Fruit fly (Drosophila melanogaster) whole organism, pupa: ENCODE results near the gene Osbp.
A peak's percentile ranks its signal among the peaks of the same experiment; 100 is the strongest.

ENCODE experiments used
- CG10348 ChIP-seq: fragments of 200-800 bp; sonication (Bioruptor generic); IDR thresholded peaks from 2 replicates; pipeline ENCODE4 v1.3.6; 2022; ENCODE audit warnings: missing biosample characterization, missing genetic modification characterization
- CG12605 ChIP-seq: fragments of 200-800 bp; sonication (Bioruptor generic); IDR thresholded peaks from 2 replicates; pipeline ENCODE4 v1.3.6; 2022; ENCODE audit warnings: missing biosample characterization, missing genetic modification characterization
- CG13204 ChIP-seq: fragments of 200-800 bp; sonication (Bioruptor generic); optimal IDR thresholded peaks from 2 replicates; lab custom pipeline; 2018; ENCODE audit warnings: missing biosample characterization, mild to moderate bottlenecking, missing genetic modification characterization, moderate library complexity
- CG14655 ChIP-seq: fragments of 200-800 bp; sonication (Bioruptor generic); optimal IDR thresholded peaks from 3 replicates; lab custom pipeline; 2017; ENCODE audit warnings: mild to moderate bottlenecking, missing biosample characterization, missing genetic modification reagents, missing genetic modification characterization
- CG15710 ChIP-seq: fragments of 200-800 bp; sonication (Bioruptor generic); optimal IDR thresholded peaks from 2 replicates; lab custom pipeline; 2018; ENCODE audit warnings: missing biosample characterization, mild to moderate bottlenecking, missing genetic modification characterization, moderate library complexity
- CG17806 ChIP-seq: fragments of 200-800 bp; sonication (Bioruptor generic); optimal IDR thresholded peaks from 2 replicates; lab custom pipeline; 2018; ENCODE audit warnings: missing biosample characterization, mild to moderate bottlenecking, missing genetic modification characterization, moderate library complexity
- CG32121 ChIP-seq: fragments of 200-800 bp; sonication (Bioruptor generic); IDR thresholded peaks from 2 replicates; pipeline ENCODE4 v1.3.6; 2022; ENCODE audit warnings: missing biosample characterization, missing genetic modification characterization
- CG34367 ChIP-seq: fragments of 200-800 bp; sonication (Bioruptor generic); optimal IDR thresholded peaks from 2 replicates; lab custom pipeline; 2018; ENCODE audit warnings: missing biosample characterization, mild to moderate bottlenecking, missing genetic modification characterization
- CG4496 ChIP-seq: fragments of 200-800 bp; sonication (Bioruptor generic); IDR thresholded peaks from 3 replicates; pipeline ENCODE4 v1.3.6; 2022; ENCODE audit warnings: missing biosample characterization, missing genetic modification characterization
- CG8159 ChIP-seq: fragments of 200-800 bp; sonication (Bioruptor generic); optimal IDR thresholded peaks from 3 replicates; lab custom pipeline; 2018; ENCODE audit warnings: missing biosample characterization, mild to moderate bottlenecking, missing genetic modification characterization, moderate library complexity
- CG8301 ChIP-seq: fragments of 200-800 bp; sonication (Bioruptor generic); optimal IDR thresholded peaks from 2 replicates; lab custom pipeline; 2018; ENCODE audit warnings: missing biosample characterization, mild to moderate bottlenecking, missing genetic modification characterization
- CG9948 ChIP-seq: fragments of 200-800 bp; sonication (Bioruptor generic); optimal IDR thresholded peaks from 2 replicates; lab custom pipeline; 2018; ENCODE audit warnings: missing biosample characterization, mild to moderate bottlenecking, missing genetic modification characterization, moderate library complexity
- D1 ChIP-seq: fragments of 200-800 bp; sonication (Bioruptor generic); optimal IDR thresholded peaks from 2 replicates; lab custom pipeline; 2018; ENCODE audit warnings: missing biosample characterization, mild to moderate bottlenecking, missing genetic modification characterization, moderate library complexity
- EcR ChIP-seq: fragments of 200-800 bp; sonication (Bioruptor generic); optimal IDR thresholded peaks from 3 replicates; lab custom pipeline; 2019; ENCODE audit warnings: missing biosample characterization, missing genetic modification characterization, mild to moderate bottlenecking, moderate library complexity, missing genetic modification reagents
- Ets98B ChIP-seq: fragments of 200-800 bp; sonication (Bioruptor generic); IDR thresholded peaks from 2 replicates; pipeline ENCODE4 v1.3.6; 2022; ENCODE audit warnings: missing biosample characterization, missing genetic modification characterization
- Pif1A ChIP-seq: fragments of 200-800 bp; sonication (Bioruptor generic); optimal IDR thresholded peaks from 3 replicates; lab custom pipeline; 2016; ENCODE audit warnings: missing biosample characterization, missing genetic modification characterization
- Pif1B ChIP-seq: fragments of 200-800 bp; sonication (Bioruptor generic); optimal IDR thresholded peaks from 3 replicates; lab custom pipeline; 2016; ENCODE audit warnings: missing biosample characterization, missing genetic modification characterization
- Snoo ChIP-seq: fragments of 200-800 bp; sonication (Bioruptor generic); optimal IDR thresholded peaks from 3 replicates; lab custom pipeline; 2017; ENCODE audit warnings: missing biosample characterization, mild to moderate bottlenecking, missing genetic modification characterization, inconsistent platforms
- fd96Ca ChIP-seq: fragments of 200-800 bp; sonication (Bioruptor generic); IDR thresholded peaks from 3 replicates; pipeline ENCODE4 v1.3.6; 2022; ENCODE audit warnings: missing biosample characterization, missing genetic modification characterization
- gl ChIP-seq: fragments of 200-800 bp; sonication (Bioruptor generic); optimal IDR thresholded peaks from 2 replicates; lab custom pipeline; 2018; ENCODE audit warnings: missing biosample characterization, mild to moderate bottlenecking, missing genetic modification characterization
- rn ChIP-seq: fragments of 200-800 bp; sonication (Bioruptor generic); IDR thresholded peaks from 2 replicates; pipeline ENCODE4 v1.3.6; 2022; ENCODE audit warnings: missing biosample characterization, missing genetic modification characterization

Osbp gene

DNA sequence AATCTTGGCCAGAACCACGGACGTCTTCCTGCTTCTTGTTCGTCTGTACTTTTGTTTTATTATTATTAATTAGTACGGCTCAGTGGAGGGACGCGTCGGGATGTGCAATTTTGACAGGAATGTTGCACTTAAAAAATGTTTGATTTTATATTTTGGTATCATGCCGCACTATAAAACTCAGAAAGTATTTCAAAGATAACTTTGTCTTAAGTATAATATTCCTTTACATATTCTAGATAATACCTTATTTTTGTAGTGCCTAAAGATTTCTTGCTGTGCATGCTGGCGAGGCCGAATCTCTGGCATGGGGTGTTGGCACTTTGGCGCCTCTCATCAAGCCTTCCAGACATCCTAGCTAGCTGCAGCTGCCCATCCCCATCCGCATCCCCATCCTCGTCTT, 15.1 kb upstream of the Osbp start:
- TF ChIP-seq Pif1A (no peak), CG34367 (peak; percentile 66), gl (tag; lab: Kevin White, UChicago) (peak; percentile 27), rn (GFP tag; lab: Robert Waterston, UW) (no peak), EcR (GFP tag; lab: Kevin White, UChicago) (no peak), CG4496 (0 out of 3 replicates have a peak, but pooled peaks have one; percentile 10), fd96Ca (GFP tag; lab: Robert Waterston, UW) (no peak), CG8301 (no peak), Snoo (no peak), CG12605 (GFP tag; lab: Robert Waterston, UW) (no peak; the same call in 1 of the 2 replicates), Ets98B (no peak), CG8159 (peak; percentile 66), D1 (tag; lab: Kevin White, UChicago) (no peak), Pif1B (no peak), CG32121 (GFP tag; lab: Robert Waterston, UW) (no peak), CG10348 (no peak), CG17806 (tag; lab: Kevin White, UChicago) (peak; percentile 76), CG14655 (GFP tag; lab: Kevin White, UChicago) (no peak), CG9948 (tag; lab: Kevin White, UChicago) (peak; percentile 68), CG15710 (tag; lab: Kevin White, UChicago) (peak; percentile 56), CG13204 (no peak)

DNA sequence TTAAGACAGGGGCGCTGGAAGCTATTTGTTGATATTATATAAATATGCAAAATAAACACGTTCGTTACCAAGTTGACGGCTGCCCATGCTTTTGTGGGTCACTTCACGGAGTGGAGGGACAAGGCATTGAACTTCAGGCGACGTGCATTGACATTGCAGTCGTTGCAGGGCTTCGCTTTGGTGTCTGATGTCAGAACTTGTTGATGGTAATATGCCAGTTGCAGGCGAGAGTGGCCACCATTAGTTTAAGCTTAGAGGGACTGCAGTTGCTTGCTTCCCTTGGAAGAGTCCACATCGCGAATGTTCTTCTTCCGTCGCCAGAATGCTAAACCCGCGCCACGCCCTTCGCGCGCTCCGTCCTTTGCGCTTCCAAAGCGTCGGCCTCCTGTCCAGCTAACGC, 9.3 kb upstream of the Osbp start, which contains the start of gene mah:
mah (plus strand) TSS at position 301 of the 400 bp plus-strand sequence.
- TF ChIP-seq EcR (GFP tag; lab: Kevin White, UChicago) = peak; percentile 25
- peak; percentile 59 for TF ChIP-seq gl (tag; lab: Kevin White, UChicago)
- TF ChIP-seq Ets98B = no peak
- TF ChIP-seq, all 21 proteins: peak for 2

DNA sequence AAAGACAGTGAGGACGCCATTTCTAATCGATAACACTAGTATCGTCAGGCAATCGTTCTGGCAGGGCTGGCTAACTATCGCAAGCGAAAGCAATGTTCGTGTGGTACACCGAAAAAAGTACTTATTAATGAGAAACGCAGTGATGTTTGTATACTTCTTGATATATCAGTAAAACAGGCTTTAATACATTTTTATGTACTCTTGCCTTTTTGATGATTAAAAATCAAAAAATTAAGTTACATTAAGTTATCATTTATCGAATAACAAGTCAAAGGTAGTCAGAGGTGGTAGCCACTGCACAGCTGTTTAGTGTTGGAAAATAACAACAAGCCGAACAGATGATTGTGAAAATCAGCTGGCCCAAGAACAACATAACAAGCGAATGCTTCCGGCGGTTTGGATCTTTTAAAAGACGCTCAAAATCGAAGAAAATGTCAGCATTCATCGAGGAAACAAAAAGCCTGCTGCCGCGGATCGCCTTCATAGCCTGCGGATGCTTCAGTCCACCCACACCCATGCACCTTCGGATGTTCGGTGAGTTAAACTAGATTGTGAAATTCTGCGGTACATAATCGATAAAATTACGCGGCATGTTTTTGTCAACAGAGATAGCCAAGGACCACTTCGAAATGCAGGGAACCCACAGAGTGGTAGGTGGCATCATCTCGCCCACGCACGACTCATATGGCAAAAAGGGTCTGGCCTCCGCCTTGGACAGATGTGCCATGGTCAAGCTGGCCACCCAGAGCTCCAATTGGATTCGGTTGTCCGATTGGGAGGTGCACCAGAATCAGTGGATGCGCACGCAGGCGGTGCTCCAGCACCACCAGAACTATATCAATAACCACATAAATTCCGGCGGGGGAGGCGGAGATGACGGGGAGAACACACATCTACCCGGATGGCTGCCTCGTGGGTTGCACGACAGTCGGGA, 7.2 kb upstream of the Osbp start, which contains the start of the genes ssh and Nmnat:
ssh (minus strand) TSS at position 37 of the 934 bp plus-strand sequence.
Nmnat (plus strand) TSS at position 318 of the 934 bp plus-strand sequence.
- TF ChIP-seq CG4496 (0 out of 3 replicates have a peak, but pooled peaks have one; percentile 28), Ets98B (no peak), fd96Ca (GFP tag; lab: Robert Waterston, UW) (0 out of 3 replicates have a peak, but pooled peaks have one; percentile 13)

DNA sequence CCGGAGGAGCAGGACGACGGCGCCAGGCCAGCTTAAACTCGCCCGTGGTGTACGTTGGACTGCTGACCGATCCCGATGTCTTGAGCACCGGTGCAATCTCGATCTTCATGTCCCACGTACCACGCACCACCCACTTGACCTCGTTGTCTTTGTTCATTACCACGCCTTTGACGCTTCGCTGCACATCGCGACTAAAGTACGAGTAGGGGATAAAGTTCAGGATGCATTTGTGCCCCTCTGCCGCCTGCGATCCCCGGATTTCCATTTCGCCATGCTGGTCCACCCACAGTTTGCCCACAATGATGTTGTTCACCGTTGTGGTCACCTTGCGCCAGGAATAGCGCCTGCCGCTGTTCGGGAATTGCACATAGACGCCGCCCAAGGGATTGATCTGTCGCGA, 2.3 kb downstream of the Osbp start:
- peak; percentile 43 for TF ChIP-seq gl (tag; lab: Kevin White, UChicago)
- no peak for TF ChIP-seq CG10348
- TF ChIP-seq, all 21 proteins: peak for 1

DNA sequence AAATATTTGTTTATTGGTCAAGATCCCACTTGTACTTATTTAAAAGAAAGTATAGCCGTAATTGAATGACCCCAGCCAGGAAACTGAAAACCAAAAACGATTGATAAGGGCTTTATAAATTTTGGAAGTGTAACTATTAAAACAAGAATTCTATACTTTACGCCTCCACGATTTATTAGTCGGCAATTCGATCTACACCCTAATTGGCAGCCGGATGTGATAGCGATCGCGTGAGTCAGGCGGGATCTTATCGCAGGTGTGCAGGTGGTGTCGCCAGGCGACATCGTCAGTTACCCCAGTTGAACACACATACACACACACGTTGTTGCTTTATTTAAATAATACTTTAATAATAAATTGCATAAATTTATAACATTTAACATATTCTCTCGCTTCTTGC, 3.5 kb downstream of the Osbp start:
- no peak for TF ChIP-seq CG9948 (tag; lab: Kevin White, UChicago)
- TF ChIP-seq CG12605 (GFP tag; lab: Robert Waterston, UW) = no peak

DNA sequence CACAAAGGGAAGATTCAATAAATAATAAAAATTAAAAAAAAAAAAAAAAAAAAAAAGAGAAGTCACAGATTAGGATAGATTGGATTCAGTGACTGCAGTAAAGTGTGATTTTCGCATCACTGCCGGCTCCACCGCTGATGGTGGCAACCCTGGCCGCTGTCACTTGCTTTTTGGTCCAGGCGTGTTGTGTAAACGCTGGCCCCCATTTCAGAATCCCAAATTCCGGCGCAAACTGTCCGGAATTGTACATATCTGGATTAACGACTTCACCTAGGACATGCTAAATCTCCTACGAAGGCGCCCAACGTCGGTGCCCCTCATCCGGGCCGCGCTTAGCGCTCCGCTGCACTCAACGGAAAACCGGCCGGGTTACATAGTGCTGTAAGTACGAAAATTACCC, 6.2 kb downstream of the Osbp start, which contains the start of gene CG11771:
CG11771 (plus strand) TSS at position 155 of the 400 bp plus-strand sequence.
- no peak for TF ChIP-seq CG8301
- peak; percentile 21; the same call in 1 of the 2 replicates for TF ChIP-seq CG32121 (GFP tag; lab: Robert Waterston, UW)

DNA sequence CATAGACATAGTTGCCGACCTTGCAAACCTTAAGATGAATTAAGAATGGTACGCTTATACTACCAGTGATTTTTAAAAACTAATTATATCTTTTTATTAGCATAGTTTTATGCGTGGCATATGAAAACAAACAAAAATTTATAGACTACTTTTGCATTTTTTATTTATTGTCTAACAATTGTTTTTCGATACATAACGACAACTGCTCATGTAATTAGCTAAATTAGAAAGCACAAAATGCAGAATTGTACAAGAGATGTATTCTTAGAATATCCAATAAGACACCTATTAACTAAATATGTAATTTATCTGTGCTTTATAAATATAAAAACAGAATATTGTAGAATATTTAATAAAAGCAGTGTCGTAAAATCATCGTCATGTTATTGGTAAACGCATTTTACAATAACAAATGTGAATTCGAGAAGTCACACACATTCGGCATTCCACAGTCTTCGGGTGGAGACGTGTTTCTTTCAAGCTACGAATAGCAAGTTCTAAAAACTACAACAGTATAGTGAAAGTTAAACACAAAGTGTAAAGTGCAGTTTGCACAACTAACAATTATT, 11.2 kb downstream of the Osbp start:
- TF ChIP-seq CG9948 (tag; lab: Kevin White, UChicago) (no peak), CG17806 (tag; lab: Kevin White, UChicago) (no peak), fd96Ca (GFP tag; lab: Robert Waterston, UW) (no peak), CG10348 (no peak), Ets98B (no peak), rn (GFP tag; lab: Robert Waterston, UW) (no peak), CG14655 (GFP tag; lab: Kevin White, UChicago) (no peak), CG8301 (no peak), CG15710 (tag; lab: Kevin White, UChicago) (no peak), CG8159 (no peak), D1 (tag; lab: Kevin White, UChicago) (no peak), CG13204 (no peak), Pif1A (no peak), CG12605 (GFP tag; lab: Robert Waterston, UW) (no peak), Pif1B (no peak)
